Fruit fly (Drosophila melanogaster) whole organism, wandering third instar larva: ENCODE measurements around the gene CG10347.

Experiments used
- CG32264 ChIP-seq: fragments of 200-800 bp; sonication (Bioruptor generic); optimal IDR thresholded peaks from 2 replicates; lab custom pipeline; 2016; ENCODE audit warnings: missing biosample characterization, missing genetic modification characterization
- CG9705 ChIP-seq: fragments of 200-800 bp; sonication (Bioruptor generic); optimal IDR thresholded peaks from 2 replicates; lab custom pipeline; 2018; ENCODE audit warnings: missing biosample characterization, mild to moderate bottlenecking, missing genetic modification characterization
- CrebA ChIP-seq: fragments of 200-800 bp; sonication (Bioruptor generic); optimal IDR thresholded peaks from 2 replicates; lab custom pipeline; 2016; ENCODE audit warnings: missing biosample characterization, mild to moderate bottlenecking, missing genetic modification characterization, borderline replicate concordance
- Dfd ChIP-seq: fragments of >200 bp; optimal IDR thresholded peaks from 2 replicates; lab custom pipeline; 2017; ENCODE audit warnings: missing biosample characterization, missing genetic modification characterization
- Dif ChIP-seq: fragments of 200-275, 200-300 bp; sonication (Bioruptor generic); optimal IDR thresholded peaks from 2 replicates; lab custom pipeline; 2018; ENCODE audit warnings: missing biosample characterization, missing genetic modification characterization; ENCODE audit not compliant: partially characterized antibody
- HLH106 ChIP-seq: fragments of 200-800 bp; optimal IDR thresholded peaks from 3 replicates; lab custom pipeline; 2019; ENCODE audit warnings: missing biosample characterization, mild to moderate bottlenecking, missing genetic modification characterization, moderate library complexity
- Hnf4 ChIP-seq: fragments of 200-800 bp; sonication (Bioruptor generic); optimal IDR thresholded peaks from 2 replicates; lab custom pipeline; 2016; ENCODE audit warnings: missing biosample characterization, mild to moderate bottlenecking, missing genetic modification characterization
- Hr83 ChIP-seq: fragments of 200-300 bp; sonication (Bioruptor generic); optimal IDR thresholded peaks from 2 replicates; lab custom pipeline; 2016; ENCODE audit warnings: missing biosample characterization, mild to moderate bottlenecking, missing genetic modification characterization, moderate library complexity; ENCODE audit not compliant: poor library complexity, severe bottlenecking
- Jra ChIP-seq: sonication (Bioruptor generic); optimal IDR thresholded peaks from 2 replicates; lab custom pipeline; 2016; ENCODE audit warnings: missing biosample characterization, missing genetic modification characterization
- Mio ChIP-seq: sonication (Bioruptor generic); optimal IDR thresholded peaks from 2 replicates; lab custom pipeline; 2016; ENCODE audit warnings: missing biosample characterization, missing genetic modification characterization
- Myc ChIP-seq: fragments of >200 bp; optimal IDR thresholded peaks from 2 replicates; lab custom pipeline; 2017
- OdsH ChIP-seq: fragments of 200-800 bp; sonication (Bioruptor generic); optimal IDR thresholded peaks from 2 replicates; lab custom pipeline; 2016; ENCODE audit warnings: missing biosample characterization, mild to moderate bottlenecking, missing genetic modification characterization
- Rel ChIP-seq, 2 experiments: fragments of 200-800 bp; sonication (Bioruptor generic) in 1 of 2; optimal IDR thresholded peaks; 2 replicates in 1 of 2; 3 replicates in 1 of 2; lab custom pipeline; 2016 to 2019; ENCODE audit warnings: mild to moderate bottlenecking in 2 of 2, missing biosample characterization in 2 of 2, missing genetic modification characterization in 2 of 2, moderate library complexity in 1 of 2
- Sp1 ChIP-seq: fragments of 200-800 bp; sonication (Bioruptor generic); optimal IDR thresholded peaks from 3 replicates; lab custom pipeline; 2019; ENCODE audit warnings: missing biosample characterization, mild to moderate bottlenecking, missing genetic modification characterization, moderate library complexity
- Vsx2 ChIP-seq: fragments of 200-300, 225-300 bp; sonication (Bioruptor generic); optimal IDR thresholded peaks from 2 replicates; lab custom pipeline; 2018; ENCODE audit warnings: missing biosample characterization, missing genetic modification characterization; ENCODE audit not compliant: partially characterized antibody
- br ChIP-seq: fragments of 200-800 bp; sonication (Bioruptor generic); optimal IDR thresholded peaks from 2 replicates; lab custom pipeline; 2016; ENCODE audit warnings: missing biosample characterization, missing genetic modification characterization
- brk ChIP-seq: fragments of 200-800 bp; sonication (Bioruptor generic); optimal IDR thresholded peaks from 2 replicates; lab custom pipeline; 2016; ENCODE audit warnings: missing biosample characterization, mild to moderate bottlenecking, missing genetic modification characterization
- dl ChIP-seq, 2 experiments: fragments of 175-275, 200-275 bp in 1 of 2; fragments of 200-275 bp in 1 of 2; sonication (Bioruptor generic); optimal IDR thresholded peaks; lab custom pipeline; 2018; ENCODE audit warnings: mild to moderate bottlenecking in 2 of 2, missing biosample characterization in 2 of 2, missing genetic modification characterization in 2 of 2, moderate library complexity in 2 of 2; ENCODE audit not compliant: partially characterized antibody in 2 of 2, insufficient read depth in 1 of 2
- dmrt93B ChIP-seq: fragments of 200-800 bp; sonication (Bioruptor generic); optimal IDR thresholded peaks from 2 replicates; lab custom pipeline; 2018; ENCODE audit warnings: missing biosample characterization, mild to moderate bottlenecking, missing genetic modification characterization
- dsf ChIP-seq: sonication (Bioruptor generic); optimal IDR thresholded peaks from 2 replicates; lab custom pipeline; 2016; ENCODE audit warnings: missing biosample characterization, missing genetic modification characterization, borderline replicate concordance
- ey ChIP-seq: fragments of 200-800 bp; sonication (Bioruptor generic); optimal IDR thresholded peaks from 2 replicates; lab custom pipeline; 2016; ENCODE audit warnings: missing biosample characterization, missing genetic modification characterization
- foxo ChIP-seq, 2 experiments: fragments of 200-800 bp; sonication (Bioruptor generic); optimal IDR thresholded peaks; 2 replicates in 1 of 2; 3 replicates in 1 of 2; lab custom pipeline; 2016 to 2017; ENCODE audit warnings: missing biosample characterization in 2 of 2, missing genetic modification characterization in 2 of 2
- fru ChIP-seq: fragments of 200-800 bp; sonication (Bioruptor generic); optimal IDR thresholded peaks from 3 replicates; lab custom pipeline; 2016; ENCODE audit warnings: missing biosample characterization, mild to moderate bottlenecking, missing genetic modification characterization
- h ChIP-seq: fragments of 200-800 bp; sonication (Bioruptor generic); optimal IDR thresholded peaks from 3 replicates; lab custom pipeline; 2016; ENCODE audit warnings: missing biosample characterization, mild to moderate bottlenecking, missing genetic modification characterization
- lola ChIP-seq: fragments of >200 bp; optimal IDR thresholded peaks from 2 replicates; lab custom pipeline; 2017; ENCODE audit warnings: missing biosample characterization, missing genetic modification characterization
- psq ChIP-seq: fragments of 200-800 bp; sonication (Bioruptor generic); optimal IDR thresholded peaks from 3 replicates; lab custom pipeline; 2017; ENCODE audit warnings: missing biosample characterization, mild to moderate bottlenecking, missing genetic modification characterization, moderate library complexity
- rgr ChIP-seq: fragments of 200-800 bp; sonication (Bioruptor generic); optimal IDR thresholded peaks from 3 replicates; lab custom pipeline; 2016; ENCODE audit warnings: missing biosample characterization, mild to moderate bottlenecking, missing genetic modification characterization
- sage ChIP-seq: fragments of 200-800 bp; sonication (Bioruptor generic); optimal IDR thresholded peaks from 2 replicates; lab custom pipeline; 2016; ENCODE audit warnings: missing biosample characterization, mild to moderate bottlenecking, missing genetic modification characterization
- sv ChIP-seq: fragments of 200-800 bp; sonication (Bioruptor generic); optimal IDR thresholded peaks from 3 replicates; lab custom pipeline; 2016; ENCODE audit warnings: missing biosample characterization, missing genetic modification characterization
- woc ChIP-seq: sonication (Bioruptor generic); optimal IDR thresholded peaks from 2 replicates; lab custom pipeline; 2016; ENCODE audit warnings: missing biosample characterization, mild to moderate bottlenecking, missing genetic modification characterization

The CG10347 gene

DNA sequence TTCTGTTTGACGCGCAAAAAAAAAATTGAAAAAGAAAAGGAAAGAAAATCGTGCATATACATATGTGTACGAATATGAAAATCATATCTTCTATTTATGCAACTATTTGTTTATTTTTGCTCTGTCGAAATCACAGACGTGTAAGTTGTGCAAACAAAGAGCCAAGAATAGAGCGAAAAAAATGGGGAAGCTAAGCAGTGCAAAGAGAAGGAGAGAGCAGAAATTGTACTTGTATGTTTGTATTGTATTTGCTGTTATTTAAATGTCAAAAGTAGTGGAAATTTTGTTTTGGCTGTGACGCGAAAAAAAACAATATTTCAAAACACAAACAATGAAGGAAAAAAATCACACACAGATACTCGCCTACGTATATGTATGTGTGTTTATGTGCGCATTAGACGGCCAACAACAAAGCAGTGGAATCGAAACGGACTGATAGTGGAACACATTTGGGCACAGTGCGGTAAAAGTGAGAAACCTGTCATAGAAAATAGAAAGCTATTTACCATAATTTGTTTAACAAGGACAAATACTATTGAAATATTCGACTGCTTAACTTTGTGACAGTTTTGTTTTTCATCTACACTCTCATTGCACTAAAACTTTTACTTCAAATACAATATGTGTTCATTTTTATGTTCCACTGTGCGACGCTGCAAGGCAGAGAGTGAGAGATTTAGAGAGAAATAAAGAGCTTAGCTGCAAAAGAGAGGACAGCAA is 36.5 kb downstream of the CG10347 start (continued):
- TF ChIP-seq CG32264 (GFP tag; lab: Kevin White, UChicago) (peak; percentile 83), Vsx2 (no peak), Hnf4 (GFP tag; lab: Kevin White, UChicago) (peak; percentile 92), br (GFP tag; lab: Kevin White, UChicago) (peak; percentile 92), dl (GFP tag; optimal IDR thresholded peaks at IDR 0.05; lab: Kevin White, UChicago; ENCODE audit: insufficient read depth in 1 of 2, partially characterized antibody in 2 of 2) (no peak), CG9705 (peak; percentile 72), sage (GFP tag; lab: Kevin White, UChicago) (peak; percentile 80), sv (GFP tag; lab: Kevin White, UChicago) (peak; percentile 93), rgr (peak; percentile 97), OdsH (GFP tag; lab: Kevin White, UChicago) (peak; percentile 93)

- TF ChIP-seq Rel (GFP tag; optimal IDR thresholded peaks at IDR 0.05; lab: Kevin White, UChicago): peak; percentile 38
- no peak for TF ChIP-seq Rel (tag; optimal IDR thresholded peaks at IDR 0.05; lab: Kevin White, UChicago)
- peak; percentile 89 for TF ChIP-seq psq (GFP tag; lab: Kevin White, UChicago)
- TF ChIP-seq Jra (GFP tag; lab: Kevin White, UChicago): no peak
- no peak for TF ChIP-seq lola (GFP tag; lab: Kevin White, UChicago)
- peak; percentile 64 for TF ChIP-seq Dif (GFP tag; lab: Kevin White, UChicago)
- TF ChIP-seq dl (GFP tag; optimal IDR thresholded peaks at IDR 0.05; lab: Kevin White, UChicago; ENCODE audit: insufficient read depth in 1 of 2, partially characterized antibody in 2 of 2): peak; percentile 44 to 64
These were observed 37.4 kb downstream of the CG10347 start for dm6 chrX:11817183-11817972.

- no peak for TF ChIP-seq woc (GFP tag; lab: Kevin White, UChicago)
- TF ChIP-seq fru (GFP tag; lab: Kevin White, UChicago): peak; percentile 24
- TF ChIP-seq HLH106 (tag; lab: Kevin White, UChicago): peak; percentile 11
These were observed 38.2 kb downstream of the CG10347 start, which contains the start of the genes CG1578 and rudhira for dm6 chrX:11816434-11816948. Gene CG1578 (minus strand): TSS chrX:11816551. Gene rudhira (plus strand): TSS chrX:11816898.

- TF ChIP-seq br (GFP tag; lab: Kevin White, UChicago) (no peak), ey (no peak), Myc (lab: Kevin White, UChicago) (peak; percentile 3), foxo (GFP tag; optimal IDR thresholded peaks at IDR 0.05; lab: Kevin White, UChicago) (no peak), sage (GFP tag; lab: Kevin White, UChicago) (no peak), woc (GFP tag; lab: Kevin White, UChicago) (no peak), h (GFP tag; lab: Kevin White, UChicago) (no peak), Sp1 (GFP tag; lab: Kevin White, UChicago) (no peak), dsf (no peak), Hnf4 (GFP tag; lab: Kevin White, UChicago) (no peak), OdsH (GFP tag; lab: Kevin White, UChicago) (no peak), dmrt93B (GFP tag; lab: Kevin White, UChicago) (no peak), psq (GFP tag; lab: Kevin White, UChicago) (peak; percentile 3), Mio (GFP tag; lab: Kevin White, UChicago) (no peak), CrebA (GFP tag; lab: Kevin White, UChicago) (no peak), Dfd (GFP tag; lab: Kevin White, UChicago) (peak; percentile 24), Hr83 (GFP tag; lab: Kevin White, UChicago) (no peak), dl (GFP tag; optimal IDR thresholded peaks at IDR 0.05; lab: Kevin White, UChicago; ENCODE audit: insufficient read depth in 1 of 2, partially characterized antibody in 2 of 2) (no peak), CG9705 (no peak), brk (GFP tag; lab: Kevin White, UChicago) (no peak)
These were observed 39.1 kb downstream of the CG10347 start for dm6 chrX:11815356-11816270.
